Fruit fly (Drosophila melanogaster): Measurements from ENCODE around the gene bnb.

The bnb gene

DNA sequence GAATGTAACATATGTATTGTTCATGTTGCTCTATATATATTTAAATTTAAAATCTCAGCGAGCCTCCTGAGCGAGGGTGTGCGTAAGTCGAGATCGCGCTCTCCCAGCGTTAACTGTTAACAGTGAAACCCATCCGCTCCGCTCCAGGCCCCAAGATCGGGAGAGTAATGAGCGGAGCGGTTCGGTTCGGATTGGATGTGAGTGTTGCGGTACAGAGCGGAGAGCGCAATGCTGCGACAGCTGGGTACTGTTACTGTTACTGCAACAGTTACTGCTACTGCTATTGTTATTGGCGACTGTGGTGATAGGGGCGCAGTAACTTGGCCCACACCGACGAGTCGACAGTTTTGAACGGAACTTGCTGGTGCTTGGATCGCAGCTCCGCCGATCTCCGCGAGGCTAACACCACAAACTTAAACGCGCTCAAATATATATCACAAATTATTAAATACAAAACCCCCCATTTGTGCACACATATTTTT is 34.9 kb upstream of the bnb start, which contains the start of gene Pvf1 (continued):
- TF ChIP-seq zf30C (GFP tag; optimal IDR thresholded peaks at IDR 0.05), result no peak
- no peak for TF ChIP-seq CG31365 (tag; optimal IDR thresholded peaks at IDR 0.05)
- no peak for TF ChIP-seq Doc3 (GFP tag; IDR thresholded peaks at IDR 0.05; ENCODE audit: partially characterized antibody)
- no peak for TF ChIP-seq bcd (GFP tag; optimal IDR thresholded peaks at IDR 0.05)
- no peak for TF ChIP-seq B-H1 (GFP tag; IDR thresholded peaks at IDR 0.05)
- no peak for TF ChIP-seq CHES-1-like (GFP tag; optimal IDR thresholded peaks at IDR 0.05)
- no peak for TF ChIP-seq NC2α (GFP tag; optimal IDR thresholded peaks at IDR 0.05)
- no peak for TF ChIP-seq CG4424 (GFP tag; optimal IDR thresholded peaks at IDR 0.05)
- TF ChIP-seq CG32767 (GFP tag; IDR thresholded peaks at IDR 0.05), result no peak
- TF ChIP-seq CG13287 (GFP tag; IDR thresholded peaks at IDR 0.05; ENCODE audit: partially characterized antibody), result peak; percentile 20; the same call in 1 of the 2 replicates
- no peak for TF ChIP-seq inv (GFP tag; IDR thresholded peaks at IDR 0.05; ENCODE audit: partially characterized antibody)
- TF ChIP-seq trh (GFP tag; optimal IDR thresholded peaks at IDR 0.05), result no peak
- TF ChIP-seq dati (GFP tag; IDR thresholded peaks at IDR 0.05), result no peak
- TF ChIP-seq kni (GFP tag; optimal IDR thresholded peaks at IDR 0.05), result peak; percentile 25
- no peak for TF ChIP-seq CG8478 (optimal IDR thresholded peaks at IDR 0.05)
- TF ChIP-seq bab2 (GFP tag; optimal IDR thresholded peaks at IDR 0.05), result no peak
- no peak for TF ChIP-seq CG13775 (GFP tag; optimal IDR thresholded peaks at IDR 0.05)
- TF ChIP-seq BtbVII (GFP tag; optimal IDR thresholded peaks at IDR 0.05), result no peak
- no peak for TF ChIP-seq Ets97D (GFP tag; optimal IDR thresholded peaks at IDR 0.05)
- TF ChIP-seq CG6854 (GFP tag; optimal IDR thresholded peaks at IDR 0.05), result no peak
- TF ChIP-seq disco-r (GFP tag; optimal IDR thresholded peaks at IDR 0.05), result no peak
- peak; percentile 29; the same call in 1 of the 2 replicates for TF ChIP-seq Xrp1 (GFP tag; IDR thresholded peaks at IDR 0.05)
- no peak for TF ChIP-seq Deaf1 (tag; optimal IDR thresholded peaks at IDR 0.05)
- no peak for TF ChIP-seq Oli (tag; optimal IDR thresholded peaks at IDR 0.05)
- peak; percentile 36; the same call in 1 of the 3 replicates for TF ChIP-seq so (GFP tag; IDR thresholded peaks at IDR 0.05)
- TF ChIP-seq tgo (GFP tag; IDR thresholded peaks at IDR 0.05), result no peak
- TF ChIP-seq CG32532 (GFP tag; IDR thresholded peaks at IDR 0.05), result peak; percentile 55; the same call in 1 of the 2 replicates
- TF ChIP-seq Spps (tag; optimal IDR thresholded peaks at IDR 0.05), result no peak
- TF ChIP-seq D19B (GFP tag; optimal IDR thresholded peaks at IDR 0.05), result peak; percentile 92
- no peak for TF ChIP-seq CG7357 (GFP tag; IDR thresholded peaks at IDR 0.05)
- no peak for TF ChIP-seq CG33557 (GFP tag; optimal IDR thresholded peaks at IDR 0.05)
- TF ChIP-seq Myb (GFP tag; optimal IDR thresholded peaks at IDR 0.05), result no peak
- TF ChIP-seq Fer1 (GFP tag; optimal IDR thresholded peaks at IDR 0.05), result peak; percentile 31
- TF ChIP-seq CG6654 (GFP tag; optimal IDR thresholded peaks at IDR 0.05), result no peak
- no peak for TF ChIP-seq CG1603 (tag; optimal IDR thresholded peaks at IDR 0.05)
- TF ChIP-seq Fer3 (tag; optimal IDR thresholded peaks at IDR 0.05), result no peak
- peak; percentile 23 for TF ChIP-seq Nf-YB (GFP tag; optimal IDR thresholded peaks at IDR 0.05)
- TF ChIP-seq Adf1 (GFP tag; IDR thresholded peaks at IDR 0.05), result peak; percentile 25; the same call in 1 of the 2 replicates
- TF ChIP-seq Ada2b (GFP tag; IDR thresholded peaks at IDR 0.05), result no peak
- TF ChIP-seq jigr1 (GFP tag; IDR thresholded peaks at IDR 0.05), result no peak
- TF ChIP-seq CG15073 (GFP tag; optimal IDR thresholded peaks at IDR 0.05), result no peak
- TF ChIP-seq luna (GFP tag; optimal IDR thresholded peaks at IDR 0.05), result no peak
- no peak for TF ChIP-seq tll (GFP tag; optimal IDR thresholded peaks at IDR 0.05)
- TF ChIP-seq CG15269 (tag; optimal IDR thresholded peaks at IDR 0.05), result peak; percentile 36
- TF ChIP-seq emc (GFP tag; optimal IDR thresholded peaks at IDR 0.05), result no peak
- TF ChIP-seq Jarid2 (GFP tag; optimal IDR thresholded peaks at IDR 0.05), result peak; percentile 80
- TF ChIP-seq CG4707 (GFP tag; optimal IDR thresholded peaks at IDR 0.05), result no peak
- TF ChIP-seq CG15696 (tag; optimal IDR thresholded peaks at IDR 0.05), result no peak
- TF ChIP-seq Fer2 (tag; optimal IDR thresholded peaks at IDR 0.05), result no peak
- no peak for TF ChIP-seq CG9215 (GFP tag; IDR thresholded peaks at IDR 0.05)
- no peak for TF ChIP-seq E2f2 (GFP tag; IDR thresholded peaks at IDR 0.05)
